Fruit fly (Drosophila melanogaster) whole organism, embryonic: ENCODE data around the gene bark.
A peak's percentile ranks its signal among the peaks of the same experiment; 100 is the strongest.

ENCODE experiments used
- Asciz ChIP-seq: fragments of 200-800 bp; sonication (Bioruptor generic); optimal IDR thresholded peaks from 2 replicates; lab custom pipeline; 2017; ENCODE audit warnings: missing biosample characterization, mild to moderate bottlenecking, missing genetic modification characterization, missing genetic modification reagents
- Atf3 ChIP-seq: fragments of 200-800 bp; sonication (Bioruptor generic); optimal IDR thresholded peaks from 3 replicates; lab custom pipeline; 2016; ENCODE audit warnings: missing biosample characterization, missing genetic modification characterization
- CG10321 ChIP-seq: fragments of 200-800 bp; sonication (Bioruptor generic); IDR thresholded peaks from 2 replicates; pipeline ENCODE4 v1.3.6; 2022; ENCODE audit warnings: missing biosample characterization, missing genetic modification characterization
- CG10654 ChIP-seq: fragments of 200-800 bp; sonication (Bioruptor generic); optimal IDR thresholded peaks from 2 replicates; lab custom pipeline; 2016; ENCODE audit warnings: missing biosample characterization, missing genetic modification characterization
- CG11695 ChIP-seq: fragments of 200-800 bp; sonication (Bioruptor generic); IDR thresholded peaks from 3 replicates; pipeline ENCODE4 v1.3.6; 2022; ENCODE audit warnings: missing biosample characterization, missing genetic modification characterization
- CG14667 ChIP-seq: fragments of 200-800 bp; sonication (Bioruptor generic); IDR thresholded peaks from 2 replicates; pipeline ENCODE4 v1.3.6; 2022; ENCODE audit warnings: missing biosample characterization, missing genetic modification characterization
- CG14860 ChIP-seq: fragments of 200-800 bp; sonication (Bioruptor generic); IDR thresholded peaks from 3 replicates; pipeline ENCODE4 v1.3.6; 2022; ENCODE audit warnings: missing biosample characterization, missing genetic modification characterization; ENCODE audit not compliant: partially characterized antibody
- CG15011 ChIP-seq: fragments of 200-800 bp; sonication (Bioruptor generic); optimal IDR thresholded peaks from 3 replicates; lab custom pipeline; 2018; ENCODE audit warnings: missing biosample characterization, mild to moderate bottlenecking, missing genetic modification characterization
- CG18764 ChIP-seq: fragments of 200-800 bp; sonication (Bioruptor generic); optimal IDR thresholded peaks from 3 replicates; lab custom pipeline; 2016; ENCODE audit warnings: missing biosample characterization, missing genetic modification characterization
- CG2129 ChIP-seq: fragments of 200-800 bp; sonication (Bioruptor generic); IDR thresholded peaks from 2 replicates; pipeline ENCODE4 v1.3.6; 2022; ENCODE audit warnings: missing biosample characterization, missing genetic modification characterization; ENCODE audit not compliant: partially characterized antibody
- CG2202 ChIP-seq: fragments of 200-800 bp; sonication (Bioruptor generic); optimal IDR thresholded peaks from 2 replicates; lab custom pipeline; 2018; ENCODE audit warnings: missing biosample characterization, mild to moderate bottlenecking, missing genetic modification characterization
- CG30020 ChIP-seq: fragments of 200-800 bp; optimal IDR thresholded peaks from 2 replicates; lab custom pipeline; 2019; ENCODE audit warnings: missing biosample characterization, mild to moderate bottlenecking, missing genetic modification characterization, moderate library complexity
- CG30403 ChIP-seq: fragments of 200-800 bp; sonication (Bioruptor generic); optimal IDR thresholded peaks from 3 replicates; lab custom pipeline; 2016; ENCODE audit warnings: missing biosample characterization, missing genetic modification characterization
- CG33213 ChIP-seq: fragments of 200-800 bp; sonication (Bioruptor generic); optimal IDR thresholded peaks from 3 replicates; lab custom pipeline; 2016; ENCODE audit warnings: missing biosample characterization, missing genetic modification characterization
- CG4424 ChIP-seq: fragments of 200-800 bp; sonication (Bioruptor generic); optimal IDR thresholded peaks from 3 replicates; lab custom pipeline; 2016; ENCODE audit warnings: missing biosample characterization, missing genetic modification characterization
- CG5180 ChIP-seq: fragments of 200-800 bp; sonication (Bioruptor generic); optimal IDR thresholded peaks from 3 replicates; lab custom pipeline; 2017; ENCODE audit warnings: missing biosample characterization, missing genetic modification characterization, mild to moderate bottlenecking, moderate library complexity, missing genetic modification reagents
- CG6175 ChIP-seq: fragments of 200-800 bp; sonication (Bioruptor generic); IDR thresholded peaks from 3 replicates; pipeline ENCODE4 v1.3.6; 2022; ENCODE audit warnings: missing biosample characterization, missing genetic modification characterization
- CG6689 ChIP-seq: fragments of 200-800 bp; sonication (Bioruptor generic); IDR thresholded peaks from 2 replicates; pipeline ENCODE4 v1.3.6; 2022; ENCODE audit warnings: missing biosample characterization, missing genetic modification characterization
- CG6791 ChIP-seq: fragments of 200-800 bp; sonication (Bioruptor generic); IDR thresholded peaks from 3 replicates; pipeline ENCODE4 v1.3.6; 2022; ENCODE audit warnings: missing biosample characterization, missing genetic modification characterization; ENCODE audit not compliant: partially characterized antibody
- CG8281 ChIP-seq: fragments of 200-800 bp; sonication (Bioruptor generic); optimal IDR thresholded peaks from 2 replicates; lab custom pipeline; 2018; ENCODE audit warnings: missing biosample characterization, mild to moderate bottlenecking, missing genetic modification characterization, moderate library complexity
- CG9727 ChIP-seq: fragments of 200-800 bp; sonication (Bioruptor generic); optimal IDR thresholded peaks from 3 replicates; lab custom pipeline; 2017; ENCODE audit warnings: missing biosample characterization, mild to moderate bottlenecking, missing genetic modification characterization
- CkIIα-i1 ChIP-seq: fragments of 200-800 bp; sonication (Bioruptor generic); IDR thresholded peaks from 2 replicates; pipeline ENCODE4 v1.3.6; 2022; ENCODE audit warnings: missing biosample characterization, missing genetic modification characterization
- D19B ChIP-seq: fragments of 200-800 bp; sonication (Bioruptor generic); optimal IDR thresholded peaks from 2 replicates; lab custom pipeline; 2017; ENCODE audit warnings: missing biosample characterization, mild to moderate bottlenecking, missing genetic modification characterization
- Dp ChIP-seq: fragments of 200-800 bp; sonication (Bioruptor generic); optimal IDR thresholded peaks from 2 replicates; lab custom pipeline; 2018; ENCODE audit warnings: missing biosample characterization, mild to moderate bottlenecking, missing genetic modification characterization, moderate library complexity
- E2f1 ChIP-seq: fragments of 200-800 bp; sonication (Bioruptor generic); IDR thresholded peaks from 2 replicates; pipeline ENCODE4 v1.3.6; 2022; ENCODE audit warnings: missing biosample characterization, missing genetic modification characterization
- Elba2 ChIP-seq: fragments of 200-800 bp; sonication (Bioruptor generic); optimal IDR thresholded peaks from 3 replicates; lab custom pipeline; 2016; ENCODE audit warnings: missing biosample characterization, missing genetic modification characterization
- HLH54F ChIP-seq: fragments of 200-800 bp; sonication (Bioruptor generic); optimal IDR thresholded peaks from 3 replicates; lab custom pipeline; 2016; ENCODE audit warnings: missing biosample characterization, missing genetic modification characterization
- Mrtf ChIP-seq: fragments of 200-800 bp; sonication (Bioruptor generic); IDR thresholded peaks from 3 replicates; pipeline ENCODE4 v1.3.6; 2022; ENCODE audit warnings: missing biosample characterization, missing genetic modification characterization
- NFAT ChIP-seq: fragments of 200-800 bp; sonication (Bioruptor generic); IDR thresholded peaks from 2 replicates; pipeline ENCODE4 v1.3.6; 2022; ENCODE audit warnings: missing biosample characterization, missing genetic modification characterization
- Sin3A ChIP-seq: fragments of >200 bp; optimal IDR thresholded peaks from 2 replicates; lab custom pipeline; 2018
- aop ChIP-seq: fragments of 200-800 bp; sonication (Bioruptor generic); IDR thresholded peaks from 2 replicates; pipeline ENCODE4 v1.3.6; 2022; ENCODE audit warnings: missing biosample characterization, missing genetic modification characterization
- cad ChIP-seq: fragments of >200 bp; optimal IDR thresholded peaks from 2 replicates; lab custom pipeline; 2017; ENCODE audit warnings: missing biosample characterization, missing genetic modification characterization
- cato ChIP-seq: fragments of 200-800 bp; sonication (Bioruptor generic); optimal IDR thresholded peaks from 2 replicates; lab custom pipeline; 2016; ENCODE audit warnings: missing biosample characterization, missing genetic modification characterization, borderline replicate concordance
- cwo ChIP-seq: fragments of 200-800 bp; sonication (Bioruptor generic); optimal IDR thresholded peaks from 3 replicates; lab custom pipeline; 2017; ENCODE audit warnings: missing biosample characterization, missing genetic modification characterization, mild to moderate bottlenecking, moderate library complexity, missing genetic modification reagents
- da ChIP-seq: fragments of 200-800 bp; sonication (Bioruptor generic); optimal IDR thresholded peaks from 2 replicates; lab custom pipeline; 2016; ENCODE audit warnings: missing biosample characterization, missing genetic modification characterization
- danr ChIP-seq: fragments of 200-800 bp; sonication (Bioruptor generic); IDR thresholded peaks from 2 replicates; pipeline ENCODE4 v1.3.6; 2022; ENCODE audit warnings: missing biosample characterization, missing genetic modification characterization
- ems ChIP-seq: fragments of 200-800 bp; sonication (Bioruptor generic); optimal IDR thresholded peaks from 3 replicates; lab custom pipeline; 2016; ENCODE audit warnings: missing biosample characterization, missing genetic modification characterization
- eve ChIP-seq, 2 experiments: fragments of >200 bp; optimal IDR thresholded peaks; 2 replicates each; lab custom pipeline; 2017; ENCODE audit warnings: missing biosample characterization in 2 of 2, missing genetic modification characterization in 2 of 2
- gfzf ChIP-seq: fragments of 200-800 bp; sonication (Bioruptor generic); optimal IDR thresholded peaks from 2 replicates; lab custom pipeline; 2016; ENCODE audit warnings: missing biosample characterization, mild to moderate bottlenecking, missing genetic modification characterization, moderate library complexity
- grn ChIP-seq: fragments of 200-800 bp; sonication (Bioruptor generic); optimal IDR thresholded peaks from 3 replicates; lab custom pipeline; 2017; ENCODE audit warnings: missing biosample characterization, missing genetic modification characterization
- hbn ChIP-seq: fragments of 200-800 bp; sonication (Bioruptor generic); IDR thresholded peaks from 2 replicates; pipeline ENCODE4 v1.3.6; 2022; ENCODE audit warnings: missing biosample characterization, missing genetic modification characterization; ENCODE audit not compliant: partially characterized antibody
- lab ChIP-seq: fragments of 200-800 bp; sonication (Bioruptor generic); optimal IDR thresholded peaks from 3 replicates; lab custom pipeline; 2017; ENCODE audit warnings: missing biosample characterization, missing genetic modification characterization, mild to moderate bottlenecking, moderate library complexity, missing genetic modification reagents
- lilli ChIP-seq: fragments of 200-800 bp; sonication (Bioruptor generic); optimal IDR thresholded peaks from 3 replicates; lab custom pipeline; 2016; ENCODE audit warnings: missing biosample characterization, missing genetic modification characterization
- lola ChIP-seq, 3 experiments: fragments of >200 bp in 2 of 3; fragments of 200-800 bp in 1 of 3; sonication (Bioruptor generic) in 1 of 3; optimal IDR thresholded peaks; 2 replicates each; lab custom pipeline; 2017 to 2019; ENCODE audit warnings: missing biosample characterization in 3 of 3, missing genetic modification characterization in 3 of 3, mild to moderate bottlenecking in 1 of 3, moderate library complexity in 1 of 3
- luna ChIP-seq: fragments of 200-800 bp; sonication (Bioruptor generic); optimal IDR thresholded peaks from 2 replicates; lab custom pipeline; 2016; ENCODE audit warnings: missing biosample characterization, missing genetic modification characterization
- nom ChIP-seq: fragments of 200-800 bp; sonication (Bioruptor generic); optimal IDR thresholded peaks from 2 replicates; lab custom pipeline; 2017; ENCODE audit warnings: missing biosample characterization, missing genetic modification characterization, mild to moderate bottlenecking, moderate library complexity, missing genetic modification reagents
- oc ChIP-seq: fragments of 200-800 bp; sonication (Bioruptor generic); optimal IDR thresholded peaks from 2 replicates; lab custom pipeline; 2018; ENCODE audit warnings: missing biosample characterization, mild to moderate bottlenecking, missing genetic modification characterization, moderate library complexity
- so ChIP-seq: fragments of 200-800 bp; sonication (Bioruptor generic); IDR thresholded peaks from 3 replicates; pipeline ENCODE4 v1.3.6; 2022; ENCODE audit warnings: missing biosample characterization, missing genetic modification characterization
- stwl ChIP-seq: fragments of 200-800 bp; sonication (Bioruptor generic); optimal IDR thresholded peaks from 3 replicates; lab custom pipeline; 2018; ENCODE audit warnings: missing biosample characterization, mild to moderate bottlenecking, missing genetic modification characterization, moderate library complexity
- vvl ChIP-seq: fragments of 200-800 bp; sonication (Bioruptor generic); IDR thresholded peaks from 2 replicates; pipeline ENCODE4 v1.3.6; 2022; ENCODE audit warnings: missing biosample characterization, missing genetic modification characterization
- wdn ChIP-seq: fragments of 200-800 bp; sonication (Bioruptor generic); IDR thresholded peaks from 2 replicates; pipeline ENCODE4 v1.3.6; 2022; ENCODE audit warnings: missing biosample characterization, missing genetic modification characterization

Gene bark

dm6 chr2L:3779143-3779788 is 7.7 kb upstream of the bark start (continued):
- TF ChIP-seq oc (no peak), wdn (GFP tag; lab: Robert Waterston, UW) (no peak), cato (GFP tag; lab: Kevin White, UChicago) (peak; percentile 12), lilli (GFP tag; lab: Kevin White, UChicago) (no peak), CG2202 (tag; lab: Kevin White, UChicago) (no peak), CG10654 (GFP tag; lab: Kevin White, UChicago) (no peak), Asciz (no peak), grn (GFP tag; lab: Kevin White, UChicago) (no peak), luna (GFP tag; lab: Kevin White, UChicago) (no peak), gfzf (no peak), CG9727 (GFP tag; lab: Kevin White, UChicago) (peak; percentile 39), HLH54F (GFP tag; lab: Kevin White, UChicago) (no peak), CG4424 (no peak), CG33213 (no peak), CG2129 (GFP tag; lab: Robert Waterston, UW) (no peak), Dp (no peak), Sin3A (lab: Kevin White, UChicago) (no peak), CG10321 (GFP tag; lab: Robert Waterston, UW) (no peak), eve (GFP tag; optimal IDR thresholded peaks at IDR 0.05; lab: Kevin White, UChicago) (peak in 1 of 2 experiments; percentile 73), lab (GFP tag; lab: Kevin White, UChicago) (peak; percentile 15), cwo (GFP tag; lab: Kevin White, UChicago) (no peak), vvl (GFP tag; lab: Robert Waterston, UW) (no peak), CG18764 (GFP tag; lab: Kevin White, UChicago) (no peak), CG5180 (GFP tag; lab: Kevin White, UChicago) (no peak), CG8281 (tag; lab: Kevin White, UChicago) (no peak), da (no peak), so (GFP tag; lab: Robert Waterston, UW) (no peak), CG15011 (no peak), ems (GFP tag; lab: Kevin White, UChicago) (no peak), CkIIα-i1 (no peak), CG6791 (GFP tag; lab: Robert Waterston, UW) (no peak), nom (GFP tag; lab: Kevin White, UChicago) (no peak), CG6175 (GFP tag; lab: Robert Waterston, UW) (no peak), stwl (tag; lab: Kevin White, UChicago) (no peak), NFAT (GFP tag; lab: Robert Waterston, UW) (no peak), CG6689 (GFP tag; lab: Robert Waterston, UW) (no peak), CG14667 (no peak), cad (GFP tag; lab: Kevin White, UChicago) (no peak), danr (no peak), aop (GFP tag; lab: Robert Waterston, UW) (no peak), hbn (GFP tag; lab: Robert Waterston, UW) (no peak), E2f1 (no peak), lola (GFP tag; optimal IDR thresholded peaks at IDR 0.05; lab: Kevin White, UChicago) (no peak), Mrtf (GFP tag; lab: Robert Waterston, UW) (no peak), CG14860 (no peak), Elba2 (GFP tag; lab: Kevin White, UChicago) (no peak), D19B (GFP tag; lab: Kevin White, UChicago) (peak; percentile 94), Atf3 (no peak), CG30403 (GFP tag; lab: Kevin White, UChicago) (peak; percentile 39), CG30020 (tag; lab: Kevin White, UChicago) (no peak), CG11695 (GFP tag; lab: Robert Waterston, UW) (no peak)
